Worm (Caenorhabditis elegans) whole organism, L3 larva: Measurements from ENCODE around the gene ret-1.

Experiments
- nfya-1 ChIP-seq: sonication (generic microtip); optimal IDR thresholded peaks from 2 replicates; lab custom pipeline; 2017; ENCODE audit warnings: missing genetic modification characterization, mild to moderate bottlenecking, missing compliant biosample characterization, antibody characterized with exemption, moderate library complexity; ENCODE audit not compliant: insufficient read depth
- nhr-12 ChIP-seq: fragments of 150-350 bp; optimal IDR thresholded peaks from 2 replicates; lab custom pipeline; 2014; ENCODE audit warnings: missing biosample characterization, missing genetic modification characterization
- nhr-28 ChIP-seq: fragments of 150-350 bp; optimal IDR thresholded peaks from 2 replicates; lab custom pipeline; 2014; ENCODE audit warnings: missing biosample characterization, missing genetic modification characterization
- snpc-4 ChIP-seq: fragments of 150-350 bp; optimal IDR thresholded peaks from 2 replicates; lab custom pipeline; 2014; ENCODE audit warnings: missing biosample characterization, missing genetic modification characterization
- tbx-2 ChIP-seq: sonication (generic microtip); optimal IDR thresholded peaks from 2 replicates; lab custom pipeline; 2016; ENCODE audit warnings: mild to moderate bottlenecking, missing genetic modification characterization, missing compliant biosample characterization

ce11 chrV:14877242-14877819 is 30.1 kb upstream of the ret-1 start:
- TF ChIP-seq tbx-2, result no peak
- no peak for TF ChIP-seq snpc-4 (tag; lab: Kevin White, UChicago)
- no peak for TF ChIP-seq nhr-28 (tag; lab: Kevin White, UChicago)
- no peak for TF ChIP-seq nhr-12 (tag; lab: Kevin White, UChicago)
- no peak for TF ChIP-seq nfya-1 (tag; lab: Kevin White, UChicago)
